Worm (Caenorhabditis elegans) whole organism, midembryonic: ENCODE data around the gene srh-214.

Source experiments
- T22C8.4 ChIP-seq: fragments of 200-800 bp; sonication (Bioruptor generic); IDR thresholded peaks from 2 replicates; pipeline ENCODE4 v1.3.6; 2022; ENCODE audit warnings: missing genetic modification characterization, missing compliant biosample characterization
- cog-1 ChIP-seq: sonication (generic microtip); optimal IDR thresholded peaks from 2 replicates; lab custom pipeline; 2016; ENCODE audit warnings: missing genetic modification characterization, missing compliant biosample characterization
- flt-1 ChIP-seq: fragments of 200-800 bp; sonication (Bioruptor generic); IDR thresholded peaks from 2 replicates; pipeline ENCODE4 v1.3.6; 2022; ENCODE audit warnings: missing genetic modification characterization, missing compliant biosample characterization
- klf-2 ChIP-seq: fragments of 200-800 bp; sonication (Bioruptor generic); conservative IDR thresholded peaks from 2 replicates; pipeline ENCODE4 v1.3.6; 2022; ENCODE audit warnings: missing genetic modification reagents, missing genetic modification characterization, missing compliant biosample characterization
- med-1 ChIP-seq: sonication (generic microtip); optimal IDR thresholded peaks from 2 replicates; lab custom pipeline; 2017; ENCODE audit warnings: missing genetic modification characterization, mild to moderate bottlenecking, missing compliant biosample characterization, antibody characterized with exemption, missing genetic modification reagents; ENCODE audit not compliant: insufficient read depth
- ref-1 ChIP-seq: fragments of 200-800 bp; sonication (Bioruptor generic); conservative IDR thresholded peaks from 2 replicates; pipeline ENCODE4 v1.3.6; 2022; ENCODE audit warnings: missing genetic modification reagents, missing genetic modification characterization, missing compliant biosample characterization
- tab-1 ChIP-seq: fragments of 200-800 bp; sonication (Bioruptor generic); IDR thresholded peaks from 2 replicates; pipeline ENCODE4 v1.3.6; 2022; ENCODE audit warnings: missing genetic modification characterization, missing compliant biosample characterization
- ztf-23 ChIP-seq: fragments of 200-800 bp; sonication (Bioruptor generic); IDR thresholded peaks from 2 replicates; pipeline ENCODE4 v1.3.6; 2022; ENCODE audit warnings: missing genetic modification reagents, missing genetic modification characterization, missing compliant biosample characterization
- ztf-29 ChIP-seq: fragments of 200-800 bp; sonication (Bioruptor generic); IDR thresholded peaks from 2 replicates; pipeline ENCODE4 v1.3.6; 2022; ENCODE audit warnings: missing genetic modification reagents, missing genetic modification characterization, missing compliant biosample characterization

The srh-214 gene

ce11 chrV:16832865-16833264 is 3.3 kb upstream of the srh-214 start, which contains the start of gene phy-3:
Gene phy-3 (plus strand): TSS chrV:16833165.
- TF ChIP-seq T22C8.4 (GFP tag; lab: Robert Waterston, UW) = no peak
- no peak for TF ChIP-seq ref-1
- no peak for TF ChIP-seq ztf-23 (GFP tag; lab: Robert Waterston, UW)
- TF ChIP-seq med-1 (GFP tag; lab: Kevin White, UChicago) = no peak
- TF ChIP-seq flt-1 = no peak
- TF ChIP-seq klf-2 (GFP tag; lab: Robert Waterston, UW) = no peak
- no peak for TF ChIP-seq cog-1 (tag; lab: Kevin White, UChicago)
- TF ChIP-seq tab-1 (GFP tag; lab: Robert Waterston, UW) = no peak
- no peak for TF ChIP-seq ztf-29 (GFP tag; lab: Robert Waterston, UW)

ce11 chrV:16831921-16832320 is 2.4 kb upstream of the srh-214 start, which contains the start of gene srh-215:
Gene srh-215 (minus strand): TSS chrV:16832021.
- TF ChIP-seq flt-1 = no peak
- no peak for TF ChIP-seq med-1 (GFP tag; lab: Kevin White, UChicago)
- TF ChIP-seq ztf-23 (GFP tag; lab: Robert Waterston, UW) = no peak
- no peak for TF ChIP-seq T22C8.4 (GFP tag; lab: Robert Waterston, UW)
- no peak for TF ChIP-seq cog-1 (tag; lab: Kevin White, UChicago)
- no peak for TF ChIP-seq klf-2 (GFP tag; lab: Robert Waterston, UW)
- no peak for TF ChIP-seq tab-1 (GFP tag; lab: Robert Waterston, UW)
- no peak for TF ChIP-seq ref-1
- no peak for TF ChIP-seq ztf-29 (GFP tag; lab: Robert Waterston, UW)

- TF ChIP-seq flt-1 = no peak
- no peak for TF ChIP-seq ztf-29 (GFP tag; lab: Robert Waterston, UW)
- no peak for TF ChIP-seq med-1 (GFP tag; lab: Kevin White, UChicago)
- TF ChIP-seq cog-1 (tag; lab: Kevin White, UChicago) = no peak
- no peak for TF ChIP-seq T22C8.4 (GFP tag; lab: Robert Waterston, UW)
- no peak for TF ChIP-seq ref-1
- TF ChIP-seq klf-2 (GFP tag; lab: Robert Waterston, UW) = no peak
- TF ChIP-seq tab-1 (GFP tag; lab: Robert Waterston, UW) = no peak
- TF ChIP-seq ztf-23 (GFP tag; lab: Robert Waterston, UW) = no peak
Observed at ce11 chrV:16831310-16831709, 1.8 kb upstream of the srh-214 start.

- TF ChIP-seq ztf-29 (GFP tag; lab: Robert Waterston, UW) (no peak), tab-1 (GFP tag; lab: Robert Waterston, UW) (no peak), T22C8.4 (GFP tag; lab: Robert Waterston, UW) (no peak), cog-1 (tag; lab: Kevin White, UChicago) (no peak), ref-1 (no peak), med-1 (GFP tag; lab: Kevin White, UChicago) (no peak), klf-2 (GFP tag; lab: Robert Waterston, UW) (no peak), flt-1 (no peak), ztf-23 (GFP tag; lab: Robert Waterston, UW) (no peak)
Observed at ce11 chrV:16827485-16827884, 2.1 kb downstream of the srh-214 start, which contains the start of gene srh-216. Gene srh-216 (minus strand): TSS chrV:16827585.

ce11 chrV:16821270-16821737 is 8.3 kb downstream of the srh-214 start, which contains the start of gene T20B3.14:
Gene T20B3.14 (minus strand): TSS chrV:16821320.
- no peak for TF ChIP-seq tab-1 (GFP tag; lab: Robert Waterston, UW)
- TF ChIP-seq med-1 (GFP tag; lab: Kevin White, UChicago) = no peak
- no peak for TF ChIP-seq flt-1
- no peak for TF ChIP-seq ztf-29 (GFP tag; lab: Robert Waterston, UW)
- no peak for TF ChIP-seq klf-2 (GFP tag; lab: Robert Waterston, UW)
- TF ChIP-seq ztf-23 (GFP tag; lab: Robert Waterston, UW) = no peak
- no peak for TF ChIP-seq ref-1
- no peak for TF ChIP-seq T22C8.4 (GFP tag; lab: Robert Waterston, UW)
- no peak for TF ChIP-seq cog-1 (tag; lab: Kevin White, UChicago)

- TF ChIP-seq ztf-23 (GFP tag; lab: Robert Waterston, UW) (no peak), ztf-29 (GFP tag; lab: Robert Waterston, UW) (no peak), med-1 (GFP tag; lab: Kevin White, UChicago) (no peak), tab-1 (GFP tag; lab: Robert Waterston, UW) (no peak), cog-1 (tag; lab: Kevin White, UChicago) (no peak), klf-2 (GFP tag; lab: Robert Waterston, UW) (no peak), flt-1 (no peak), ref-1 (no peak), T22C8.4 (GFP tag; lab: Robert Waterston, UW) (no peak)
Observed at ce11 chrV:16816707-16817106, 12.8 kb downstream of the srh-214 start.

- TF ChIP-seq cog-1 (tag; lab: Kevin White, UChicago) (no peak), ztf-23 (GFP tag; lab: Robert Waterston, UW) (no peak), med-1 (GFP tag; lab: Kevin White, UChicago) (no peak), klf-2 (GFP tag; lab: Robert Waterston, UW) (no peak), ztf-29 (GFP tag; lab: Robert Waterston, UW) (no peak), flt-1 (no peak), ref-1 (no peak), tab-1 (GFP tag; lab: Robert Waterston, UW) (no peak), T22C8.4 (GFP tag; lab: Robert Waterston, UW) (no peak)
Observed at ce11 chrV:16815261-16815660, 14.3 kb downstream of the srh-214 start, which contains the start of gene T20B3.1. Gene T20B3.1 (plus strand): TSS chrV:16815561.

- TF ChIP-seq ztf-29 (GFP tag; lab: Robert Waterston, UW) = no peak
- no peak for TF ChIP-seq med-1 (GFP tag; lab: Kevin White, UChicago)
- no peak for TF ChIP-seq flt-1
- no peak for TF ChIP-seq T22C8.4 (GFP tag; lab: Robert Waterston, UW)
- TF ChIP-seq klf-2 (GFP tag; lab: Robert Waterston, UW) = no peak
- no peak for TF ChIP-seq ref-1
- TF ChIP-seq tab-1 (GFP tag; lab: Robert Waterston, UW) = no peak
- no peak for TF ChIP-seq ztf-23 (GFP tag; lab: Robert Waterston, UW)
- TF ChIP-seq cog-1 (tag; lab: Kevin White, UChicago) = no peak
Observed at ce11 chrV:16814541-16815207, 14.9 kb downstream of the srh-214 start.
